Fruit fly (Drosophila melanogaster) whole organism, embryonic: ENCODE measurements around the gene Atg14.

Source experiments
- Atf3 ChIP-seq: fragments of 200-800 bp; sonication (Bioruptor generic); optimal IDR thresholded peaks from 3 replicates; lab custom pipeline; 2016; ENCODE audit warnings: missing biosample characterization, missing genetic modification characterization
- CG10431 ChIP-seq: fragments of 200-800 bp; sonication (Bioruptor generic); optimal IDR thresholded peaks from 3 replicates; lab custom pipeline; 2018; ENCODE audit warnings: missing biosample characterization, mild to moderate bottlenecking, missing genetic modification characterization
- CG11085 ChIP-seq: fragments of 200-800 bp; sonication (Bioruptor generic); IDR thresholded peaks from 2 replicates; pipeline ENCODE4 v1.3.6; 2022; ENCODE audit warnings: missing biosample characterization, missing genetic modification characterization
- CG11093 ChIP-seq: fragments of 200-800 bp; sonication (Bioruptor generic); IDR thresholded peaks from 3 replicates; pipeline ENCODE4 v1.3.6; 2022; ENCODE audit warnings: missing biosample characterization, missing genetic modification characterization
- CG11398 ChIP-seq: fragments of 200-800 bp; sonication (Bioruptor generic); optimal IDR thresholded peaks from 2 replicates; lab custom pipeline; 2016; ENCODE audit warnings: missing biosample characterization, missing genetic modification characterization
- CG11560 ChIP-seq: fragments of 200-800 bp; sonication (Bioruptor generic); IDR thresholded peaks from 3 replicates; pipeline ENCODE4 v1.3.6; 2022; ENCODE audit warnings: missing biosample characterization, missing genetic modification characterization
- CG11723 ChIP-seq: fragments of 200-800 bp; sonication (Bioruptor generic); optimal IDR thresholded peaks from 2 replicates; lab custom pipeline; 2017; ENCODE audit warnings: missing biosample characterization, mild to moderate bottlenecking, missing genetic modification characterization
- CG12104 ChIP-seq: fragments of 200-800 bp; sonication (Bioruptor generic); optimal IDR thresholded peaks from 3 replicates; lab custom pipeline; 2016; ENCODE audit warnings: missing biosample characterization, missing genetic modification characterization
- CG15514 ChIP-seq: fragments of 200-800 bp; sonication (Bioruptor generic); optimal IDR thresholded peaks from 3 replicates; lab custom pipeline; 2017; ENCODE audit warnings: missing biosample characterization, missing genetic modification characterization, mild to moderate bottlenecking, moderate library complexity, missing genetic modification reagents
- CG15696 ChIP-seq: fragments of 200-800 bp; sonication (Bioruptor generic); optimal IDR thresholded peaks from 2 replicates; lab custom pipeline; 2019; ENCODE audit warnings: missing biosample characterization, mild to moderate bottlenecking, missing genetic modification characterization, moderate library complexity
- CG17802 ChIP-seq: fragments of 200-800 bp; sonication (Bioruptor generic); optimal IDR thresholded peaks from 2 replicates; lab custom pipeline; 2018; ENCODE audit warnings: missing biosample characterization, mild to moderate bottlenecking, missing genetic modification characterization, moderate library complexity
- CG17912 ChIP-seq: fragments of 200-800 bp; sonication (Bioruptor generic); optimal IDR thresholded peaks from 2 replicates; lab custom pipeline; 2018; ENCODE audit warnings: missing biosample characterization, mild to moderate bottlenecking, missing genetic modification characterization
- CG30403 ChIP-seq: fragments of 200-800 bp; sonication (Bioruptor generic); optimal IDR thresholded peaks from 3 replicates; lab custom pipeline; 2016; ENCODE audit warnings: missing biosample characterization, missing genetic modification characterization
- CG31365 ChIP-seq: fragments of 200-800 bp; sonication (Bioruptor generic); optimal IDR thresholded peaks from 2 replicates; lab custom pipeline; 2018; ENCODE audit warnings: missing biosample characterization, mild to moderate bottlenecking, missing genetic modification characterization
- CG32772 ChIP-seq: fragments of 200-800 bp; sonication (Bioruptor generic); IDR thresholded peaks from 2 replicates; pipeline ENCODE4 v1.3.6; 2022; ENCODE audit warnings: missing biosample characterization, missing genetic modification characterization
- CG34422 ChIP-seq: fragments of 200-800 bp; sonication (Bioruptor generic); IDR thresholded peaks from 3 replicates; pipeline ENCODE4 v1.3.6; 2022; ENCODE audit warnings: missing biosample characterization, missing genetic modification characterization
- CG3847 ChIP-seq: fragments of 200-800 bp; sonication (Bioruptor generic); IDR thresholded peaks from 2 replicates; pipeline ENCODE4 v1.3.6; 2022; ENCODE audit warnings: missing biosample characterization, missing genetic modification characterization
- CG4404 ChIP-seq: fragments of 200-800 bp; sonication (Bioruptor generic); IDR thresholded peaks from 2 replicates; pipeline ENCODE4 v1.3.6; 2022; ENCODE audit warnings: missing biosample characterization, missing genetic modification characterization
- CG4617 ChIP-seq: fragments of 200-800 bp; sonication (Bioruptor generic); optimal IDR thresholded peaks from 3 replicates; lab custom pipeline; 2016; ENCODE audit warnings: missing biosample characterization, missing genetic modification characterization, borderline replicate concordance
- CG4820 ChIP-seq: fragments of 200-800 bp; sonication (Bioruptor generic); optimal IDR thresholded peaks from 3 replicates; lab custom pipeline; 2016; ENCODE audit warnings: missing biosample characterization, missing genetic modification characterization
- CG6765 ChIP-seq: fragments of 200-800 bp; sonication (Bioruptor generic); optimal IDR thresholded peaks from 3 replicates; lab custom pipeline; 2017; ENCODE audit warnings: missing biosample characterization, mild to moderate bottlenecking, missing genetic modification characterization
- CG7786 ChIP-seq: fragments of 200-800 bp; sonication (Bioruptor generic); optimal IDR thresholded peaks from 2 replicates; lab custom pipeline; 2016; ENCODE audit warnings: missing biosample characterization, missing genetic modification characterization
- CG7928 ChIP-seq: fragments of 200-800 bp; sonication (Bioruptor generic); optimal IDR thresholded peaks from 2 replicates; lab custom pipeline; 2017; ENCODE audit warnings: missing biosample characterization, mild to moderate bottlenecking, missing genetic modification characterization
- CrebB ChIP-seq: fragments of 200-800 bp; sonication (Bioruptor generic); optimal IDR thresholded peaks from 3 replicates; lab custom pipeline; 2018; ENCODE audit warnings: missing biosample characterization, mild to moderate bottlenecking, missing genetic modification characterization
- Fer3 ChIP-seq: fragments of 200-800 bp; sonication (Bioruptor generic); optimal IDR thresholded peaks from 2 replicates; lab custom pipeline; 2018; ENCODE audit warnings: missing biosample characterization, mild to moderate bottlenecking, missing genetic modification characterization, moderate library complexity
- GATAe ChIP-seq: fragments of 200-800 bp; sonication (Bioruptor generic); conservative IDR thresholded peaks from 2 replicates; pipeline ENCODE4 v1.3.6; 2022; ENCODE audit warnings: missing biosample characterization, missing genetic modification characterization
- Gsc ChIP-seq: fragments of 200-800 bp; sonication (Bioruptor generic); IDR thresholded peaks from 2 replicates; pipeline ENCODE4 v1.3.6; 2022; ENCODE audit warnings: missing biosample characterization, missing genetic modification characterization
- HLH54F ChIP-seq: fragments of 200-800 bp; sonication (Bioruptor generic); optimal IDR thresholded peaks from 3 replicates; lab custom pipeline; 2016; ENCODE audit warnings: missing biosample characterization, missing genetic modification characterization
- Mad ChIP-seq: fragments of 200-800 bp; sonication (Bioruptor generic); optimal IDR thresholded peaks from 2 replicates; lab custom pipeline; 2016; ENCODE audit warnings: missing biosample characterization, missing genetic modification characterization
- NK7.1 ChIP-seq: fragments of 200-800 bp; sonication (Bioruptor generic); optimal IDR thresholded peaks from 3 replicates; lab custom pipeline; 2016; ENCODE audit warnings: missing biosample characterization, missing genetic modification characterization
- Nf-YC ChIP-seq: fragments of 200-800 bp; optimal IDR thresholded peaks from 3 replicates; lab custom pipeline; 2019; ENCODE audit warnings: missing biosample characterization, mild to moderate bottlenecking, missing genetic modification characterization, moderate library complexity
- Ptx1 ChIP-seq: fragments of 200-800 bp; sonication (Bioruptor generic); IDR thresholded peaks from 2 replicates; pipeline ENCODE4 v1.3.6; 2022; ENCODE audit warnings: missing biosample characterization, missing genetic modification characterization
- TFAM ChIP-seq: fragments of 200-800 bp; sonication (Bioruptor generic); optimal IDR thresholded peaks from 2 replicates; lab custom pipeline; 2017; ENCODE audit warnings: missing biosample characterization, missing genetic modification characterization, inconsistent platforms
- ab ChIP-seq: fragments of 200-800 bp; sonication (Bioruptor generic); optimal IDR thresholded peaks from 2 replicates; lab custom pipeline; 2016; ENCODE audit warnings: missing biosample characterization, missing genetic modification characterization
- al ChIP-seq: fragments of 200-800 bp; sonication (Bioruptor generic); IDR thresholded peaks from 2 replicates; pipeline ENCODE4 v1.3.6; 2022; ENCODE audit warnings: missing biosample characterization, missing genetic modification characterization
- ap ChIP-seq: fragments of 200-800 bp; sonication (Bioruptor generic); IDR thresholded peaks from 2 replicates; pipeline ENCODE4 v1.3.6; 2022; ENCODE audit warnings: missing biosample characterization, missing genetic modification characterization
- ato ChIP-seq: fragments of 200-800 bp; sonication (Bioruptor generic); IDR thresholded peaks from 2 replicates; pipeline ENCODE4 v1.3.6; 2022; ENCODE audit warnings: missing biosample characterization, missing genetic modification characterization; ENCODE audit not compliant: partially characterized antibody
- dati ChIP-seq: fragments of 200-800 bp; sonication (Bioruptor generic); IDR thresholded peaks from 2 replicates; pipeline ENCODE4 v1.3.6; 2022; ENCODE audit warnings: missing biosample characterization, missing genetic modification characterization
- grau ChIP-seq: fragments of 200-800 bp; optimal IDR thresholded peaks from 3 replicates; lab custom pipeline; 2019; ENCODE audit warnings: missing biosample characterization, mild to moderate bottlenecking, missing genetic modification characterization, moderate library complexity
- hth ChIP-seq: fragments of >200 bp; optimal IDR thresholded peaks from 2 replicates; lab custom pipeline; 2017; ENCODE audit warnings: inconsistent platforms
- kay ChIP-seq: fragments of 200-800 bp; sonication (Bioruptor generic); optimal IDR thresholded peaks from 2 replicates; lab custom pipeline; 2016; ENCODE audit warnings: missing biosample characterization, missing genetic modification characterization
- klu ChIP-seq: fragments of 200-800 bp; sonication (Bioruptor generic); IDR thresholded peaks from 2 replicates; pipeline ENCODE4 v1.3.6; 2022; ENCODE audit warnings: missing biosample characterization, missing genetic modification characterization
- rib ChIP-seq: fragments of 200-800 bp; sonication (Bioruptor generic); IDR thresholded peaks from 2 replicates; pipeline ENCODE4 v1.3.6; 2022; ENCODE audit warnings: missing biosample characterization, missing genetic modification characterization
- ro ChIP-seq: fragments of 200-800 bp; sonication (Bioruptor generic); IDR thresholded peaks from 2 replicates; pipeline ENCODE4 v1.3.6; 2022; ENCODE audit warnings: missing biosample characterization, missing genetic modification characterization
- seq ChIP-seq: fragments of 200-800 bp; sonication (Bioruptor generic); IDR thresholded peaks from 2 replicates; pipeline ENCODE4 v1.3.6; 2022; ENCODE audit warnings: missing biosample characterization, missing genetic modification characterization
- sima ChIP-seq: fragments of 200-800 bp; sonication (Bioruptor generic); optimal IDR thresholded peaks from 2 replicates; lab custom pipeline; 2016; ENCODE audit warnings: missing biosample characterization, missing genetic modification characterization
- slou ChIP-seq: fragments of 200-800 bp; sonication (Bioruptor generic); optimal IDR thresholded peaks from 3 replicates; lab custom pipeline; 2016; ENCODE audit warnings: missing biosample characterization, missing genetic modification characterization
- stwl ChIP-seq: fragments of 200-800 bp; sonication (Bioruptor generic); optimal IDR thresholded peaks from 3 replicates; lab custom pipeline; 2018; ENCODE audit warnings: missing biosample characterization, mild to moderate bottlenecking, missing genetic modification characterization, moderate library complexity
- tin ChIP-seq: fragments of 200-800 bp; sonication (Bioruptor generic); optimal IDR thresholded peaks from 3 replicates; lab custom pipeline; 2016; ENCODE audit warnings: missing biosample characterization, missing genetic modification characterization
- trem ChIP-seq: fragments of 200-800 bp; optimal IDR thresholded peaks from 3 replicates; lab custom pipeline; 2019; ENCODE audit warnings: missing biosample characterization, mild to moderate bottlenecking, missing genetic modification characterization, moderate library complexity
- unc-4 ChIP-seq: fragments of 200-800 bp; sonication (Bioruptor generic); IDR thresholded peaks from 2 replicates; pipeline ENCODE4 v1.3.6; 2022; ENCODE audit warnings: missing biosample characterization, missing genetic modification characterization; ENCODE audit not compliant: partially characterized antibody
- vfl ChIP-seq: fragments of 200-800 bp; sonication (Bioruptor generic); optimal IDR thresholded peaks from 2 replicates; lab custom pipeline; 2016; ENCODE audit warnings: missing biosample characterization, missing genetic modification characterization
- vnd ChIP-seq: fragments of 200-800 bp; sonication (Bioruptor generic); IDR thresholded peaks from 3 replicates; pipeline ENCODE4 v1.3.6; 2022; ENCODE audit warnings: missing biosample characterization, missing genetic modification characterization; ENCODE audit not compliant: partially characterized antibody

Gene Atg14

DNA sequence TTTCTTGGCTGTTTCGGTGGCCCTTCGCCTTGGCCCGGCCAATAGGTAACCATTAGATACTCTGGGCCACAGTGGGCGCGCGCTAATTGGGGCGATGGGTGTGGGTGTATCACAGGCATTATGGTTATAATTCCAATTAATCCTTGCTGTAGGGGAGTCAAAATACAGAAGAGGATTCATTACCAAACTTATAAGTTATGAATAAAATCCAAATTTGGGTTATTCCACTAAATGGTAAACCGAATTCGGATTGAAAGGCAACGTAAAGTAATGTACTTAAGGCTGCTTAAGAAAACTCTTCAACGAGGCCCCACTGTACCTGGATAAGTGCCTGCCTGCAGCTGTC is 26.6 kb upstream of the Atg14 start (continued):
- no peak for TF ChIP-seq CG7928 (GFP tag; lab: Kevin White, UChicago)
- no peak for TF ChIP-seq unc-4 (GFP tag; lab: Robert Waterston, UW)
- no peak for TF ChIP-seq sima (GFP tag; lab: Kevin White, UChicago)
- TF ChIP-seq CG15514 = peak; percentile 41
- TF ChIP-seq vfl (GFP tag; lab: Kevin White, UChicago) = no peak
- TF ChIP-seq grau (tag; lab: Kevin White, UChicago) = no peak
- no peak for TF ChIP-seq dati
- no peak for TF ChIP-seq Gsc (GFP tag; lab: Robert Waterston, UW)
- TF ChIP-seq CG30403 (GFP tag; lab: Kevin White, UChicago) = peak; percentile 20
- TF ChIP-seq ro (GFP tag; lab: Robert Waterston, UW) = no peak
- TF ChIP-seq trem (tag; lab: Kevin White, UChicago) = peak; percentile 15
- TF ChIP-seq seq (GFP tag; lab: Robert Waterston, UW) = no peak
- no peak for TF ChIP-seq CG11560 (tag; lab: Robert Waterston, UW)
- no peak for TF ChIP-seq CG10431
- TF ChIP-seq GATAe (GFP tag; lab: Robert Waterston, UW) = no peak
- TF ChIP-seq tin (GFP tag; lab: Kevin White, UChicago) = peak; percentile 55
- peak; percentile 52 for TF ChIP-seq CG4404 (GFP tag; lab: Robert Waterston, UW)
- no peak for TF ChIP-seq ap (GFP tag; lab: Robert Waterston, UW)
- no peak for TF ChIP-seq CG6765 (GFP tag; lab: Kevin White, UChicago)
- TF ChIP-seq TFAM (GFP tag; lab: Kevin White, UChicago) = no peak
- no peak for TF ChIP-seq CG4617 (GFP tag; lab: Kevin White, UChicago)
- no peak for TF ChIP-seq CG12104 (GFP tag; lab: Kevin White, UChicago)
- TF ChIP-seq rib (GFP tag; lab: Robert Waterston, UW) = no peak
- TF ChIP-seq Nf-YC (tag; lab: Kevin White, UChicago) = peak; percentile 45
- TF ChIP-seq ab (GFP tag; lab: Kevin White, UChicago) = no peak
- no peak for TF ChIP-seq CG17802
- peak; percentile 57; the same call in 1 of the 2 replicates for TF ChIP-seq klu
- peak; percentile 24 for TF ChIP-seq CG4820 (GFP tag; lab: Kevin White, UChicago)
- TF ChIP-seq CG11093 (GFP tag; lab: Robert Waterston, UW) = peak; percentile 34; the same call in 1 of the 3 replicates
- peak; percentile 26; the same call in 1 of the 2 replicates for TF ChIP-seq CG11085 (GFP tag; lab: Robert Waterston, UW)
- TF ChIP-seq CG15696 (tag; lab: Kevin White, UChicago) = peak; percentile 47
- TF ChIP-seq CG34422 (GFP tag; lab: Robert Waterston, UW) = no peak
- TF ChIP-seq CG32772 (GFP tag; lab: Robert Waterston, UW) = peak; percentile 55; the same call in 1 of the 2 replicates
- TF ChIP-seq CrebB (tag; lab: Kevin White, UChicago) = no peak
- no peak for TF ChIP-seq CG11398 (GFP tag; lab: Kevin White, UChicago)
- no peak for TF ChIP-seq vnd (GFP tag; lab: Robert Waterston, UW)
- no peak for TF ChIP-seq stwl (tag; lab: Kevin White, UChicago)
- TF ChIP-seq ato = no peak
- no peak for TF ChIP-seq CG3847 (GFP tag; lab: Robert Waterston, UW)
- no peak for TF ChIP-seq CG31365
- no peak for TF ChIP-seq CG17912 (GFP tag; lab: Kevin White, UChicago)
- TF ChIP-seq HLH54F = no peak
- TF ChIP-seq kay = no peak
- TF ChIP-seq Mad (GFP tag; lab: Kevin White, UChicago) = no peak
- no peak for TF ChIP-seq CG7786 (GFP tag; lab: Kevin White, UChicago)
- TF ChIP-seq Fer3 (tag; lab: Kevin White, UChicago) = peak; percentile 35
- peak; percentile 45 for TF ChIP-seq al (GFP tag; lab: Robert Waterston, UW)
- TF ChIP-seq Ptx1 (GFP tag; lab: Robert Waterston, UW) = peak; percentile 69
- TF ChIP-seq slou = no peak
- TF ChIP-seq hth (lab: Kevin White, UChicago) = no peak
- no peak for TF ChIP-seq CG11723 (GFP tag; lab: Kevin White, UChicago)
- no peak for TF ChIP-seq NK7.1 (GFP tag; lab: Kevin White, UChicago)
- no peak for TF ChIP-seq Atf3
